Worm (Caenorhabditis elegans) whole organism, L1 larva: ENCODE data around the gene ugt-1.

Experiments
- C04F5.9 ChIP-seq: sonication (generic microtip); optimal IDR thresholded peaks from 2 replicates; lab custom pipeline; 2016; ENCODE audit warnings: missing genetic modification characterization, missing compliant biosample characterization
- C16A3.4 ChIP-seq: fragments of 150-350 bp; optimal IDR thresholded peaks from 2 replicates; lab custom pipeline; 2014; ENCODE audit warnings: missing biosample characterization, missing genetic modification characterization
- C34B4.2 ChIP-seq: sonication (generic microtip); optimal IDR thresholded peaks from 2 replicates; lab custom pipeline; 2017; ENCODE audit warnings: mild to moderate bottlenecking, missing genetic modification characterization, missing compliant biosample characterization
- alr-1 ChIP-seq: fragments of 200-800 bp; sonication (Bioruptor generic); optimal IDR thresholded peaks from 2 replicates; lab custom pipeline; 2018; ENCODE audit warnings: borderline replicate concordance, mild to moderate bottlenecking, missing genetic modification characterization, missing compliant biosample characterization
- aly-2 ChIP-seq: fragments of 150-350 bp; optimal IDR thresholded peaks from 2 replicates; lab custom pipeline; 2014; ENCODE audit warnings: missing biosample characterization, missing genetic modification characterization
- ama-1 ChIP-seq: fragments of 150-350 bp; optimal IDR thresholded peaks from 2 replicates; lab custom pipeline; 2014
- ceh-63 ChIP-seq: fragments of 200-800 bp; sonication (Bioruptor generic); optimal IDR thresholded peaks from 2 replicates; lab custom pipeline; 2018; ENCODE audit warnings: mild to moderate bottlenecking, missing genetic modification characterization, missing compliant biosample characterization
- ceh-8 ChIP-seq: fragments of 200-800 bp; sonication (Bioruptor generic); optimal IDR thresholded peaks from 2 replicates; lab custom pipeline; 2018; ENCODE audit warnings: mild to moderate bottlenecking, missing genetic modification characterization, moderate library complexity, missing compliant biosample characterization
- ceh-88 ChIP-seq: fragments of 200-800 bp; sonication (Bioruptor generic); IDR thresholded peaks from 2 replicates; pipeline ENCODE4 v1.3.6; 2022; ENCODE audit warnings: missing genetic modification characterization, missing compliant biosample characterization
- ces-1 ChIP-seq: fragments of 150-350 bp; optimal IDR thresholded peaks from 2 replicates; lab custom pipeline; 2014; ENCODE audit warnings: missing biosample characterization, missing genetic modification reagents, missing genetic modification characterization
- dpl-1 ChIP-seq, 3 experiments: fragments of 150-350 bp in 2 of 3; sonication (generic microtip) in 1 of 3; optimal IDR thresholded peaks; 2 replicates each; lab custom pipeline; 2014 to 2017; ENCODE audit warnings: missing biosample characterization in 3 of 3, missing genetic modification characterization in 3 of 3, missing genetic modification reagents in 3 of 3
- dsc-1 ChIP-seq: sonication (generic microtip); optimal IDR thresholded peaks from 2 replicates; lab custom pipeline; 2016; ENCODE audit warnings: mild to moderate bottlenecking, missing genetic modification characterization, missing compliant biosample characterization
- efl-3 ChIP-seq: fragments of 200-800 bp; sonication (Bioruptor generic); optimal IDR thresholded peaks from 2 replicates; lab custom pipeline; 2018; ENCODE audit warnings: mild to moderate bottlenecking, missing genetic modification characterization, missing compliant biosample characterization
- elt-2 ChIP-seq: sonication (generic microtip); optimal IDR thresholded peaks from 2 replicates; lab custom pipeline; 2016; ENCODE audit warnings: missing genetic modification characterization, mild to moderate bottlenecking, inconsistent platforms, missing compliant biosample characterization, missing genetic modification reagents
- elt-3 ChIP-seq, 6 experiments: fragments of 150-350 bp in 1 of 6; sonication (generic microtip); optimal IDR thresholded peaks; 2 replicates each; lab custom pipeline; 2017 to 2018; ENCODE audit warnings: missing biosample characterization in 6 of 6, missing genetic modification characterization in 6 of 6, inconsistent platforms in 1 of 6
- fkh-4 ChIP-seq: sonication (generic microtip); optimal IDR thresholded peaks from 2 replicates; lab custom pipeline; 2016; ENCODE audit warnings: missing compliant biosample characterization, missing genetic modification characterization, borderline replicate concordance
- fkh-8 ChIP-seq: sonication (generic microtip); optimal IDR thresholded peaks from 2 replicates; lab custom pipeline; 2016; ENCODE audit warnings: mild to moderate bottlenecking, missing genetic modification characterization, missing compliant biosample characterization
- fos-1 ChIP-seq: fragments of 150-350 bp; optimal IDR thresholded peaks from 2 replicates; lab custom pipeline; 2014; ENCODE audit warnings: missing biosample characterization, missing genetic modification characterization
- hlh-4 ChIP-seq: sonication (generic microtip); optimal IDR thresholded peaks from 2 replicates; lab custom pipeline; 2016; ENCODE audit warnings: mild to moderate bottlenecking, missing genetic modification characterization, missing compliant biosample characterization
- irx-1 ChIP-seq: sonication (generic microtip); optimal IDR thresholded peaks from 2 replicates; lab custom pipeline; 2016; ENCODE audit warnings: missing genetic modification characterization, missing compliant biosample characterization
- isw-1 ChIP-seq: fragments of 200-800 bp; sonication (Bioruptor generic); IDR thresholded peaks from 2 replicates; pipeline ENCODE4 v1.3.6; 2022; ENCODE audit warnings: missing genetic modification characterization, missing compliant biosample characterization
- jun-1 ChIP-seq: fragments of 150-350 bp; optimal IDR thresholded peaks from 2 replicates; lab custom pipeline; 2014; ENCODE audit warnings: missing biosample characterization, missing genetic modification reagents, missing genetic modification characterization
- lin-14 ChIP-seq: fragments of 200-800 bp; sonication (Bioruptor generic); optimal IDR thresholded peaks from 2 replicates; lab custom pipeline; 2018; ENCODE audit warnings: mild to moderate bottlenecking, missing genetic modification characterization, moderate library complexity, missing compliant biosample characterization
- lir-3 ChIP-seq: sonication (generic microtip); optimal IDR thresholded peaks from 2 replicates; lab custom pipeline; 2016; ENCODE audit warnings: mild to moderate bottlenecking, missing genetic modification characterization, moderate library complexity, missing compliant biosample characterization; ENCODE audit not compliant: poor library complexity
- mab-9 ChIP-seq: fragments of 200-800 bp; sonication (Bioruptor generic); IDR thresholded peaks from 2 replicates; pipeline ENCODE4 v1.3.6; 2022; ENCODE audit warnings: missing genetic modification reagents, missing genetic modification characterization, missing compliant biosample characterization
- mdl-1 ChIP-seq, 2 experiments: fragments of 150-350 bp; optimal IDR thresholded peaks; 2 replicates each; lab custom pipeline; 2014 to 2017; ENCODE audit warnings: missing biosample characterization in 2 of 2, missing genetic modification characterization in 2 of 2, inconsistent platforms in 1 of 2
- mef-2 ChIP-seq: fragments of 150-350 bp; optimal IDR thresholded peaks from 2 replicates; lab custom pipeline; 2014; ENCODE audit warnings: missing biosample characterization, missing genetic modification characterization
- nhr-12 ChIP-seq: sonication (generic microtip); optimal IDR thresholded peaks from 2 replicates; lab custom pipeline; 2017; ENCODE audit warnings: missing biosample characterization, missing genetic modification characterization
- nhr-19 ChIP-seq: fragments of 200-800 bp; sonication (Bioruptor generic); conservative IDR thresholded peaks from 2 replicates; pipeline ENCODE4 v1.3.6; 2022; ENCODE audit warnings: missing genetic modification characterization, missing compliant biosample characterization
- nhr-20 ChIP-seq: sonication (generic microtip); optimal IDR thresholded peaks from 2 replicates; lab custom pipeline; 2016; ENCODE audit warnings: mild to moderate bottlenecking, missing genetic modification characterization, missing compliant biosample characterization
- nhr-28 ChIP-seq: fragments of 150-350 bp; optimal IDR thresholded peaks from 2 replicates; lab custom pipeline; 2014; ENCODE audit warnings: missing biosample characterization, missing genetic modification characterization
- nhr-47 ChIP-seq: sonication (generic microtip); optimal IDR thresholded peaks from 2 replicates; lab custom pipeline; 2016; ENCODE audit warnings: mild to moderate bottlenecking, missing genetic modification characterization, moderate library complexity, missing compliant biosample characterization
- nhr-71 ChIP-seq: sonication (generic microtip); optimal IDR thresholded peaks from 2 replicates; lab custom pipeline; 2016; ENCODE audit warnings: mild to moderate bottlenecking, missing genetic modification characterization, moderate library complexity, missing compliant biosample characterization
- nhr-77 ChIP-seq: fragments of 150-350 bp; optimal IDR thresholded peaks from 2 replicates; lab custom pipeline; 2014; ENCODE audit warnings: missing biosample characterization, missing genetic modification characterization
- nhr-84 ChIP-seq: sonication (generic microtip); optimal IDR thresholded peaks from 2 replicates; lab custom pipeline; 2017; ENCODE audit warnings: missing biosample characterization, missing genetic modification characterization
- nhr-85 ChIP-seq: sonication (generic microtip); peaks from one replicate; lab custom pipeline; 2016; ENCODE audit warnings: missing genetic modification characterization, inconsistent platforms, missing compliant biosample characterization
- nhr-90 ChIP-seq: sonication (generic microtip); optimal IDR thresholded peaks from 2 replicates; lab custom pipeline; 2016; ENCODE audit warnings: mild to moderate bottlenecking, missing genetic modification characterization, missing compliant biosample characterization; ENCODE audit not compliant: poor library complexity
- pag-3 ChIP-seq: sonication (generic microtip); optimal IDR thresholded peaks from 2 replicates; lab custom pipeline; 2017; ENCODE audit warnings: missing genetic modification characterization, mild to moderate bottlenecking, missing compliant biosample characterization, antibody characterized with exemption, borderline replicate concordance; ENCODE audit not compliant: insufficient read depth
- pqm-1 ChIP-seq: sonication (generic microtip); optimal IDR thresholded peaks from 3 replicates; lab custom pipeline; 2017; ENCODE audit warnings: missing biosample characterization, missing genetic modification characterization
- skn-1 ChIP-seq: fragments of 150-350 bp; optimal IDR thresholded peaks from 2 replicates; lab custom pipeline; 2014; ENCODE audit warnings: missing biosample characterization, missing genetic modification characterization
- sup-37 ChIP-seq: fragments of 200-800 bp; sonication (Bioruptor generic); optimal IDR thresholded peaks from 2 replicates; lab custom pipeline; 2018; ENCODE audit warnings: mild to moderate bottlenecking, missing genetic modification characterization, missing compliant biosample characterization
- unc-30 ChIP-seq: sonication (generic microtip); optimal IDR thresholded peaks from 2 replicates; lab custom pipeline; 2017; ENCODE audit warnings: missing biosample characterization, missing genetic modification characterization
- unc-62 ChIP-seq: fragments of 150-350 bp; optimal IDR thresholded peaks from 2 replicates; lab custom pipeline; 2014; ENCODE audit warnings: missing biosample characterization, missing genetic modification reagents, missing genetic modification characterization
- unc-86 ChIP-seq: sonication (generic microtip); optimal IDR thresholded peaks from 2 replicates; lab custom pipeline; 2016; ENCODE audit warnings: missing genetic modification characterization, missing compliant biosample characterization
- xbp-1 ChIP-seq: sonication (generic microtip); optimal IDR thresholded peaks from 2 replicates; lab custom pipeline; 2016; ENCODE audit warnings: missing genetic modification characterization, missing compliant biosample characterization
- ztf-4 ChIP-seq: fragments of 150-350 bp; optimal IDR thresholded peaks from 2 replicates; lab custom pipeline; 2014; ENCODE audit warnings: missing biosample characterization, missing genetic modification characterization

Gene ugt-1

ce11 chrV:10435198-10435597, 39.7 kb downstream of the ugt-1 start:
- TF ChIP-seq C34B4.2 (tag; lab: Kevin White, UChicago) (no peak), nhr-84 (no peak), nhr-77 (no peak), aly-2 (tag; lab: Kevin White, UChicago) (no peak), ceh-8 (no peak), elt-3 (tag; optimal IDR thresholded peaks at IDR 0.05; lab: Kevin White, UChicago) (no peak), mef-2 (no peak), fos-1 (no peak), dsc-1 (tag; lab: Kevin White, UChicago) (no peak), sup-37 (GFP tag; lab: Kevin White, UChicago) (no peak)

ce11 chrV:10436612-10437011, 41.1 kb downstream of the ugt-1 start, which contains the start of gene set-22:
TSS of gene set-22 (plus strand) at chrV:10436912.
- TF ChIP-seq nhr-19 = no peak
- no peak for TF ChIP-seq fkh-8 (tag; lab: Kevin White, UChicago)
- no peak for TF ChIP-seq xbp-1 (tag; lab: Kevin White, UChicago)
- TF ChIP-seq fkh-4 (tag; lab: Kevin White, UChicago) = no peak
- no peak for TF ChIP-seq nhr-71 (tag; lab: Kevin White, UChicago)
- no peak for TF ChIP-seq jun-1 (tag; lab: Kevin White, UChicago)
- no peak for TF ChIP-seq C04F5.9
- no peak for TF ChIP-seq fos-1
- TF ChIP-seq nhr-85 (tag; lab: Kevin White, UChicago) = no peak
- TF ChIP-seq unc-62 = no peak
- TF ChIP-seq dsc-1 (tag; lab: Kevin White, UChicago) = no peak
- no peak for TF ChIP-seq alr-1 (tag; lab: Kevin White, UChicago)
- TF ChIP-seq isw-1 (GFP tag; lab: Robert Waterston, UW) = no peak
- no peak for TF ChIP-seq pqm-1 (tag; lab: Kevin White, UChicago)
- TF ChIP-seq unc-86 = no peak

ce11 chrV:10440723-10441122, 45.3 kb downstream of the ugt-1 start, which contains the start of gene snf-10:
TSS of gene snf-10 (minus strand) at chrV:10440823.
- TF ChIP-seq ztf-4 (tag; lab: Kevin White, UChicago) = no peak
- TF ChIP-seq mef-2 = no peak
- TF ChIP-seq hlh-4 (tag; lab: Kevin White, UChicago) = no peak
- no peak for TF ChIP-seq nhr-77
- no peak for TF ChIP-seq lir-3 (tag; lab: Kevin White, UChicago)
- TF ChIP-seq skn-1 (tag; lab: Kevin White, UChicago) = no peak
- TF ChIP-seq C16A3.4 (tag; lab: Kevin White, UChicago) = no peak
- no peak for TF ChIP-seq ama-1 (lab: Kevin White, UChicago)
- TF ChIP-seq ceh-88 (GFP tag; lab: Robert Waterston, UW) = no peak

ce11 chrV:10441135-10442024, 45.9 kb downstream of the ugt-1 start, which contains the start of gene pap-1:
TSS of gene pap-1 (plus strand) at chrV:10441974.
- TF ChIP-seq nhr-28 (tag; lab: Kevin White, UChicago) (no peak), nhr-20 (no peak), nhr-47 (tag; lab: Kevin White, UChicago) (peak; percentile 43), nhr-90 (tag; lab: Kevin White, UChicago) (no peak), unc-30 (tag; lab: Kevin White, UChicago) (no peak), nhr-71 (tag; lab: Kevin White, UChicago) (peak; percentile 55), elt-2 (tag; lab: Kevin White, UChicago) (peak; percentile 3), sup-37 (GFP tag; lab: Kevin White, UChicago) (no peak), ces-1 (GFP tag; lab: Kevin White, UChicago) (no peak), alr-1 (tag; lab: Kevin White, UChicago) (no peak), mab-9 (no peak), pag-3 (no peak), mdl-1 (tag; optimal IDR thresholded peaks at IDR 0.05; lab: Kevin White, UChicago) (peak in 1 of 2 experiments; percentile 40), irx-1 (tag; lab: Kevin White, UChicago) (peak; percentile 64), dpl-1 (GFP tag; optimal IDR thresholded peaks at IDR 0.05; lab: Kevin White, UChicago) (peak; percentile 14 to 32 (median 19)), fos-1 (no peak), lin-14 (GFP tag; lab: Kevin White, UChicago) (peak; percentile 21), hlh-4 (tag; lab: Kevin White, UChicago) (no peak), nhr-12 (tag; lab: Kevin White, UChicago) (no peak), ceh-63 (GFP tag; lab: Kevin White, UChicago) (no peak), efl-3 (GFP tag; lab: Kevin White, UChicago) (no peak), jun-1 (tag; lab: Kevin White, UChicago) (no peak)
